Worm (Caenorhabditis elegans) whole organism, L1 larva: ENCODE data around the gene Y32H12A.8.

Experiments used
- C16A3.4 ChIP-seq: fragments of 150-350 bp; optimal IDR thresholded peaks from 2 replicates; lab custom pipeline; 2014; ENCODE audit warnings: missing biosample characterization, missing genetic modification characterization
- aly-2 ChIP-seq: fragments of 150-350 bp; optimal IDR thresholded peaks from 2 replicates; lab custom pipeline; 2014; ENCODE audit warnings: missing biosample characterization, missing genetic modification characterization
- blmp-1 ChIP-seq: fragments of 150-350 bp; optimal IDR thresholded peaks from 2 replicates; lab custom pipeline; 2014; ENCODE audit warnings: missing biosample characterization, missing genetic modification characterization
- ceh-8 ChIP-seq: fragments of 200-800 bp; sonication (Bioruptor generic); optimal IDR thresholded peaks from 2 replicates; lab custom pipeline; 2018; ENCODE audit warnings: mild to moderate bottlenecking, missing genetic modification characterization, moderate library complexity, missing compliant biosample characterization
- ceh-90 ChIP-seq: sonication (generic microtip); optimal IDR thresholded peaks from 2 replicates; lab custom pipeline; 2016; ENCODE audit warnings: missing genetic modification characterization, missing compliant biosample characterization
- dpl-1 ChIP-seq, 3 experiments: fragments of 150-350 bp in 2 of 3; sonication (generic microtip) in 1 of 3; optimal IDR thresholded peaks; 2 replicates each; lab custom pipeline; 2014 to 2017; ENCODE audit warnings: missing biosample characterization in 3 of 3, missing genetic modification characterization in 3 of 3, missing genetic modification reagents in 3 of 3
- dsc-1 ChIP-seq: sonication (generic microtip); optimal IDR thresholded peaks from 2 replicates; lab custom pipeline; 2016; ENCODE audit warnings: mild to moderate bottlenecking, missing genetic modification characterization, missing compliant biosample characterization
- efl-1 ChIP-seq, 4 experiments: fragments of 150-350 bp; optimal IDR thresholded peaks in 3 of 4; peaks in 1 of 4; 1 replicate in 1 of 4; 2 replicates in 3 of 4; lab custom pipeline; 2014; ENCODE audit warnings: missing biosample characterization in 2 of 4, missing genetic modification characterization in 2 of 4, missing genetic modification reagents in 2 of 4
- efl-3 ChIP-seq: fragments of 200-800 bp; sonication (Bioruptor generic); optimal IDR thresholded peaks from 2 replicates; lab custom pipeline; 2018; ENCODE audit warnings: mild to moderate bottlenecking, missing genetic modification characterization, missing compliant biosample characterization
- elt-2 ChIP-seq: sonication (generic microtip); optimal IDR thresholded peaks from 2 replicates; lab custom pipeline; 2016; ENCODE audit warnings: missing genetic modification characterization, mild to moderate bottlenecking, inconsistent platforms, missing compliant biosample characterization, missing genetic modification reagents
- elt-3 ChIP-seq, 6 experiments: fragments of 150-350 bp in 1 of 6; sonication (generic microtip); optimal IDR thresholded peaks; 2 replicates each; lab custom pipeline; 2017 to 2018; ENCODE audit warnings: missing biosample characterization in 6 of 6, missing genetic modification characterization in 6 of 6, inconsistent platforms in 1 of 6
- ets-5 ChIP-seq: fragments of 200-800 bp; sonication (Bioruptor generic); IDR thresholded peaks from 2 replicates; pipeline ENCODE4 v1.3.6; 2022; ENCODE audit warnings: missing genetic modification characterization, missing compliant biosample characterization
- fkh-8 ChIP-seq: sonication (generic microtip); optimal IDR thresholded peaks from 2 replicates; lab custom pipeline; 2016; ENCODE audit warnings: mild to moderate bottlenecking, missing genetic modification characterization, missing compliant biosample characterization
- fos-1 ChIP-seq: fragments of 150-350 bp; optimal IDR thresholded peaks from 2 replicates; lab custom pipeline; 2014; ENCODE audit warnings: missing biosample characterization, missing genetic modification characterization
- grh-1 ChIP-seq: fragments of 200-800 bp; sonication (Bioruptor generic); IDR thresholded peaks from 2 replicates; pipeline ENCODE4 v1.3.6; 2022; ENCODE audit warnings: missing genetic modification reagents, missing genetic modification characterization, missing compliant biosample characterization
- jun-1 ChIP-seq: fragments of 150-350 bp; optimal IDR thresholded peaks from 2 replicates; lab custom pipeline; 2014; ENCODE audit warnings: missing biosample characterization, missing genetic modification reagents, missing genetic modification characterization
- lin-13 ChIP-seq: fragments of 150-350 bp; optimal IDR thresholded peaks from 2 replicates; lab custom pipeline; 2014; ENCODE audit warnings: missing biosample characterization, missing genetic modification reagents, missing genetic modification characterization
- lin-14 ChIP-seq: fragments of 200-800 bp; sonication (Bioruptor generic); optimal IDR thresholded peaks from 2 replicates; lab custom pipeline; 2018; ENCODE audit warnings: mild to moderate bottlenecking, missing genetic modification characterization, moderate library complexity, missing compliant biosample characterization
- lin-15B ChIP-seq: fragments of 150-350 bp; sonication (generic microtip); optimal IDR thresholded peaks from 3 replicates; lab custom pipeline; 2014; ENCODE audit warnings: missing biosample characterization, missing genetic modification characterization
- lin-35 ChIP-seq, 2 experiments: fragments of 150-350 bp; optimal IDR thresholded peaks; 2 replicates each; lab custom pipeline; 2014; ENCODE audit warnings: missing biosample characterization in 2 of 2, missing genetic modification characterization in 2 of 2, missing genetic modification reagents in 2 of 2
- lsy-2 ChIP-seq, 2 experiments: fragments of 150-350 bp; optimal IDR thresholded peaks; 2 replicates each; lab custom pipeline; 2014; ENCODE audit warnings: missing biosample characterization in 2 of 2, missing genetic modification characterization in 2 of 2
- mab-9 ChIP-seq: fragments of 200-800 bp; sonication (Bioruptor generic); IDR thresholded peaks from 2 replicates; pipeline ENCODE4 v1.3.6; 2022; ENCODE audit warnings: missing genetic modification reagents, missing genetic modification characterization, missing compliant biosample characterization
- mdl-1 ChIP-seq, 2 experiments: fragments of 150-350 bp; optimal IDR thresholded peaks; 2 replicates each; lab custom pipeline; 2014 to 2017; ENCODE audit warnings: missing biosample characterization in 2 of 2, missing genetic modification characterization in 2 of 2, inconsistent platforms in 1 of 2
- mep-1 ChIP-seq: fragments of 150-350 bp; optimal IDR thresholded peaks from 2 replicates; lab custom pipeline; 2014; ENCODE audit warnings: missing biosample characterization, missing genetic modification characterization
- nhr-19 ChIP-seq: fragments of 200-800 bp; sonication (Bioruptor generic); conservative IDR thresholded peaks from 2 replicates; pipeline ENCODE4 v1.3.6; 2022; ENCODE audit warnings: missing genetic modification characterization, missing compliant biosample characterization
- nhr-20 ChIP-seq: sonication (generic microtip); optimal IDR thresholded peaks from 2 replicates; lab custom pipeline; 2016; ENCODE audit warnings: mild to moderate bottlenecking, missing genetic modification characterization, missing compliant biosample characterization
- nhr-237 ChIP-seq: fragments of 150-350 bp; optimal IDR thresholded peaks from 2 replicates; lab custom pipeline; 2014; ENCODE audit warnings: missing biosample characterization, missing genetic modification characterization
- nhr-47 ChIP-seq: sonication (generic microtip); optimal IDR thresholded peaks from 2 replicates; lab custom pipeline; 2016; ENCODE audit warnings: mild to moderate bottlenecking, missing genetic modification characterization, moderate library complexity, missing compliant biosample characterization
- nhr-71 ChIP-seq: sonication (generic microtip); optimal IDR thresholded peaks from 2 replicates; lab custom pipeline; 2016; ENCODE audit warnings: mild to moderate bottlenecking, missing genetic modification characterization, moderate library complexity, missing compliant biosample characterization
- nhr-76 ChIP-seq: sonication (generic microtip); optimal IDR thresholded peaks from 2 replicates; lab custom pipeline; 2017; ENCODE audit warnings: missing biosample characterization, missing genetic modification characterization
- nhr-85 ChIP-seq: sonication (generic microtip); peaks from one replicate; lab custom pipeline; 2016; ENCODE audit warnings: missing genetic modification characterization, inconsistent platforms, missing compliant biosample characterization
- nhr-90 ChIP-seq: sonication (generic microtip); optimal IDR thresholded peaks from 2 replicates; lab custom pipeline; 2016; ENCODE audit warnings: mild to moderate bottlenecking, missing genetic modification characterization, missing compliant biosample characterization; ENCODE audit not compliant: poor library complexity
- rnt-1 ChIP-seq: sonication (generic microtip); optimal IDR thresholded peaks from 2 replicates; lab custom pipeline; 2016; ENCODE audit warnings: mild to moderate bottlenecking, missing genetic modification characterization, moderate library complexity, missing compliant biosample characterization
- snu-23 ChIP-seq: sonication (generic microtip); optimal IDR thresholded peaks from 2 replicates; lab custom pipeline; 2016; ENCODE audit warnings: missing genetic modification characterization, missing compliant biosample characterization
- sptf-1 ChIP-seq: fragments of 150-350 bp; optimal IDR thresholded peaks from 2 replicates; lab custom pipeline; 2014; ENCODE audit warnings: missing biosample characterization, missing genetic modification characterization
- tbx-2 ChIP-seq: sonication (generic microtip); optimal IDR thresholded peaks from 2 replicates; lab custom pipeline; 2016; ENCODE audit warnings: missing genetic modification characterization, missing compliant biosample characterization
- unc-62 ChIP-seq: fragments of 150-350 bp; optimal IDR thresholded peaks from 2 replicates; lab custom pipeline; 2014; ENCODE audit warnings: missing biosample characterization, missing genetic modification reagents, missing genetic modification characterization
- unc-98 ChIP-seq: fragments of 200-800 bp; sonication (Bioruptor generic); IDR thresholded peaks from 2 replicates; pipeline ENCODE4 v1.3.6; 2022; ENCODE audit warnings: missing genetic modification characterization, missing compliant biosample characterization

Y32H12A.8 gene

DNA sequence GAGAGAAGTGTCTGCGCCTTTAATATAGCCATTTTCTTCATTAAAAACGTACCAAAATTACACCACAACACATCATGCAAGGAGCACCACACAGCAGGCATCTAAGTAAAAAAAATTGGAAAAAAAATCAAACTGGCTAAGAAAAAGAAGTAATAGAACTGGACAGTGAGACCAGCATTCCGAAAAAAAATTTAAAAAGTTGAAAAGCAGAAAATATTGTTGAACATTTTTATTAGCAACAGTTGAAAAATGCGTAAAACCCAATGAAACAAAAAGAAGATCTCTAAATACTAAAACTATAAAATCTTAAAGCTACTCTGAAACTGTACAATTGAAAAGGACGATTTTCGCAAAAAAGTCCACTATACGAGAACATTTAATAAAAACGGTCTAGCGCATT is 23.8 kb downstream of the Y32H12A.8 start, which contains the start of gene Y32H12A.6:
Gene Y32H12A.6 (minus strand): TSS at position 101 of the 400 bp plus-strand sequence.
- TF ChIP-seq blmp-1 (tag; lab: Kevin White, UChicago) (no peak), ceh-8 (GFP tag; lab: Kevin White, UChicago) (no peak), efl-3 (no peak), mab-9 (GFP tag; lab: Robert Waterston, UW) (no peak)

DNA sequence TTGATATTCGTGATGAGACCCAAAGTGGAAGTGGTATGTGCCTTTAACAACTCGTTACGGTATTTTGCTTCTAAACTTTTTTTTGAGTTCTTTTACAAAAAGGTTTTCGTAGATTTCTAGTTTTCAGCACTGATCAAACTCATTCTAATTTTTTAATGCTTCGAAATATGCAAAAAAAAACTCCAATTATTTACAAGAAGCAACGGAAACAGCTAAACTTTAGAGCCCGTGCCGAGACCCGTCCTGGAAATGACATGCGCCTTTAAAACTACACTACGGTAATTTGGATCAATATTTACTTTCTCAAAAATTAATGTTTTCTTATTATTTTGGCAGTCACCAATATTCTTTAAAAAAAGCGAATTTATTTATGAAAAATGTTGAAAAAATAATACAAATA is 25.3 kb downstream of the Y32H12A.8 start:
- no peak for TF ChIP-seq efl-1 (optimal IDR thresholded peaks at IDR 0.05; lab: Kevin White, UChicago)
- peak in 1 of 2 experiments; percentile 48 for TF ChIP-seq efl-1 (GFP tag; optimal IDR thresholded peaks at IDR 0.05 in 1 of 2; lab: Kevin White, UChicago)
- no peak for TF ChIP-seq fos-1 (tag; lab: Kevin White, UChicago)

- TF ChIP-seq lsy-2 (tag; optimal IDR thresholded peaks at IDR 0.05; lab: Kevin White, UChicago) (peak in 1 of 2 experiments; percentile 46), snu-23 (GFP tag; lab: Kevin White, UChicago) (peak; percentile 26), ets-5 (GFP tag; lab: Robert Waterston, UW) (no peak), blmp-1 (tag; lab: Kevin White, UChicago) (peak; percentile 21), mdl-1 (tag; optimal IDR thresholded peaks at IDR 0.05; lab: Kevin White, UChicago) (peak in 1 of 2 experiments; percentile 46), lin-35 (GFP tag; optimal IDR thresholded peaks at IDR 0.05; lab: Kevin White, UChicago) (peak; percentile 31 to 64), mab-9 (GFP tag; lab: Robert Waterston, UW) (no peak), efl-1 (optimal IDR thresholded peaks at IDR 0.05; lab: Kevin White, UChicago) (peak; percentile 36 to 43), efl-1 (GFP tag; optimal IDR thresholded peaks at IDR 0.05 in 1 of 2; lab: Kevin White, UChicago) (peak; percentile 39 to 90), nhr-47 (tag; lab: Kevin White, UChicago) (no peak), nhr-71 (tag; lab: Kevin White, UChicago) (peak; percentile 20), mep-1 (peak; percentile 27), dpl-1 (GFP tag; optimal IDR thresholded peaks at IDR 0.05; lab: Kevin White, UChicago) (peak; percentile 2 to 57 (median 27)), rnt-1 (tag; lab: Kevin White, UChicago) (peak; percentile 4), C16A3.4 (tag; lab: Kevin White, UChicago) (peak; percentile 21)
Measured at ce11 chrIII:5379879-5380331, 25.9 kb downstream of the Y32H12A.8 start, which contains the start of gene paqr-2. TSS of gene paqr-2 (minus strand) at chrIII:5379929.

DNA sequence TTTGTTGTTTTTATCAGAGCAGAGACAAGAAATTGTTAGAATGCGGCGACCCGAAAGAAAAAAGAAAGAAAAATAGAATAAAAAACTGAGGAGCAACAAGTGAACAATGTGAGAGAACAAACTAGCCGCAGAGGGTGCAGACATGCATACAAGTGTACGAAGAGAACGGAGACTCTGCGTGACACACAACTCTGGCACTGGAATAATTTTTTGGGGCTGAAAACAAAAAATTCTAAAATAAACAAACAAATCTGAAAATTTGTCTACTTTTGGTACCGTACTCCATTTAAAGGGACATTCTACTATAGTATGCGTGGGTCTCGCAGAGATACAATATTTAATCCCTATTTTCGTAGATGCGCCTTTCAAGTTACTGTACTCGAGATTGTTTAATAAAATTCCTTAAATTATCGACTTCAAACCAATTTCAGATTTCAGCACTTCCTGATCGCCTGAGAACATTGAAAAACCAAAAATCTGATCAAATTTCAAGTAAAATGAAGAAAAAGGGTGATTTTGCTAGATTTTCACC is 30.8 kb downstream of the Y32H12A.8 start:
- TF ChIP-seq efl-1 (optimal IDR thresholded peaks at IDR 0.05; lab: Kevin White, UChicago) (no peak), efl-1 (GFP tag; optimal IDR thresholded peaks at IDR 0.05 in 1 of 2; lab: Kevin White, UChicago) (peak in 1 of 2 experiments; percentile 61), nhr-20 (tag; lab: Kevin White, UChicago) (no peak), fkh-8 (tag; lab: Kevin White, UChicago) (no peak), elt-2 (tag; lab: Kevin White, UChicago) (no peak), lin-14 (GFP tag; lab: Kevin White, UChicago) (peak; percentile 35)

DNA sequence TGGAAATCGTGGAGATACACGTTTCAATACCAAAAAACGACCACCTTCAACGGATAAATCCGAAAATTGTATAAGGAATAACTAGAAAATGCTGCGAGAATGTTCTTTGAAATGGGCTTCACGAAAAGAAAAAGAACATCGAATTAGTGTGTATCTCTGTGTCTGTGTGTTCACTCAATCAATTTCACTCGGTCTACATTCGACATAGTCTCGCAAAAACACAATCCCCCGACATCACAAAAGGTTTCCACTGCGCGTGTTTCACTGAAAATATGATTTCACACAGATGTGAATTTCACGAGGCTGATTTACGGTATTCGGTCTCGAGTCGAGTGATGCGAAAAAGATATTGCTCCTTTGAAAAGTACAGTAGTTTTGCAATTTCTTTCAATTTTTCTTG is 32.1 kb downstream of the Y32H12A.8 start:
- TF ChIP-seq nhr-85 (tag; lab: Kevin White, UChicago) (no peak), efl-3 (no peak), blmp-1 (tag; lab: Kevin White, UChicago) (peak; percentile 7), efl-1 (optimal IDR thresholded peaks at IDR 0.05; lab: Kevin White, UChicago) (no peak), efl-1 (GFP tag; optimal IDR thresholded peaks at IDR 0.05 in 1 of 2; lab: Kevin White, UChicago) (peak in 1 of 2 experiments; percentile 90)

DNA sequence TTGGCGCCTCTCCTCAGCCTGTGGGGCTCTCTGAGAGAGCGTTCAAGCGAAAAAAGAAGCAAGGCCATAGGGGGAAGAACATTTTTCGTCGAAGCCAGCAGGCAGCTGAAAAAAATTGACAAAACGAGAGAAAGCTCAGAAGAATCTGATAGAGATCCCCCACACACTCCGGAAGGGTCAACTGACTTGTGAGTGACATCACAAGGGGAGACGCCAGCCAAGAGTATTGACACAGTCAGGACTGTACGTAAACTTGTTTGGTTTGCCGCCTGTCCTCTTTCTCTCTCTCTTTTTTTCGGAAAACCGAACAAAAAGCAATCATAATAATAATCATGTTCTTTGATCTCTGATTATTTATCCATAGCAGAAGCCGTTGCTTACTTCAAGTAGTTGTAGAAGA is 33.0 kb downstream of the Y32H12A.8 start:
- TF ChIP-seq nhr-19 (GFP tag; lab: Robert Waterston, UW) (0 out of 2 replicates have a peak, but pooled peaks have one; percentile 11), dpl-1 (GFP tag; optimal IDR thresholded peaks at IDR 0.05; lab: Kevin White, UChicago) (peak in 1 of 3 experiments; percentile 5), tbx-2 (tag; lab: Kevin White, UChicago) (no peak), grh-1 (GFP tag; lab: Robert Waterston, UW) (no peak), unc-98 (GFP tag; lab: Robert Waterston, UW) (no peak), aly-2 (tag; lab: Kevin White, UChicago) (no peak), elt-3 (tag; optimal IDR thresholded peaks at IDR 0.05; lab: Kevin White, UChicago) (peak in 1 of 6 experiments; percentile 1), jun-1 (tag; lab: Kevin White, UChicago) (no peak), sptf-1 (no peak), nhr-76 (tag; lab: Kevin White, UChicago) (no peak), lin-14 (GFP tag; lab: Kevin White, UChicago) (peak; percentile 50), nhr-90 (tag; lab: Kevin White, UChicago) (no peak), ceh-90 (no peak), efl-1 (optimal IDR thresholded peaks at IDR 0.05; lab: Kevin White, UChicago) (no peak), efl-1 (GFP tag; optimal IDR thresholded peaks at IDR 0.05 in 1 of 2; lab: Kevin White, UChicago) (peak in 1 of 2 experiments; percentile 42), dsc-1 (no peak), ceh-8 (GFP tag; lab: Kevin White, UChicago) (no peak), unc-62 (GFP tag; lab: Kevin White, UChicago) (no peak), lin-15B (no peak), nhr-237 (no peak), lin-13 (GFP tag; lab: Kevin White, UChicago) (no peak), blmp-1 (tag; lab: Kevin White, UChicago) (peak; percentile 37)
